Worm (Caenorhabditis elegans) whole organism, L2 larva: ENCODE measurements around the gene R144.12.

Experiments used
- ama-1 ChIP-seq: fragments of 150-350 bp; optimal IDR thresholded peaks from 2 replicates; lab custom pipeline; 2018; ENCODE audit warnings: inconsistent platforms
- ceh-82 ChIP-seq: fragments of 150-350 bp; optimal IDR thresholded peaks from 2 replicates; lab custom pipeline; 2014; ENCODE audit warnings: missing biosample characterization, missing genetic modification characterization
- nhr-129 ChIP-seq: fragments of 150-350 bp; optimal IDR thresholded peaks from 2 replicates; lab custom pipeline; 2014; ENCODE audit warnings: missing biosample characterization, missing genetic modification characterization

ce11 chrIII:5017550-5017949, 10.8 kb upstream of the R144.12 start, which contains the start of gene larp-1:
- TF ChIP-seq nhr-129 (tag; lab: Kevin White, UChicago), result no peak
- TF ChIP-seq ceh-82 (tag; lab: Kevin White, UChicago), result no peak
- TF ChIP-seq ama-1, result no peak
